Fruit fly (Drosophila melanogaster) whole organism, embryonic: ENCODE measurements around the gene CG15330.

Experiments
- Asciz ChIP-seq: fragments of 200-800 bp; sonication (Bioruptor generic); optimal IDR thresholded peaks from 2 replicates; lab custom pipeline; 2017; ENCODE audit warnings: missing biosample characterization, mild to moderate bottlenecking, missing genetic modification characterization, missing genetic modification reagents
- CG10274 ChIP-seq: fragments of 200-800 bp; sonication (Bioruptor generic); optimal IDR thresholded peaks from 3 replicates; lab custom pipeline; 2017; ENCODE audit warnings: missing biosample characterization, mild to moderate bottlenecking, missing genetic modification characterization
- CG10431 ChIP-seq: fragments of 200-800 bp; sonication (Bioruptor generic); optimal IDR thresholded peaks from 3 replicates; lab custom pipeline; 2018; ENCODE audit warnings: missing biosample characterization, mild to moderate bottlenecking, missing genetic modification characterization
- CG11504 ChIP-seq: fragments of 200-800 bp; sonication (Bioruptor generic); optimal IDR thresholded peaks from 3 replicates; lab custom pipeline; 2019; ENCODE audit warnings: missing biosample characterization, mild to moderate bottlenecking, missing genetic modification characterization, moderate library complexity
- CG11696 ChIP-seq: fragments of 200-800 bp; sonication (Bioruptor generic); IDR thresholded peaks from 2 replicates; pipeline ENCODE4 v1.3.6; 2022; ENCODE audit warnings: missing biosample characterization, missing genetic modification characterization
- CG12071 ChIP-seq: fragments of 200-800 bp; sonication (Bioruptor generic); optimal IDR thresholded peaks from 3 replicates; lab custom pipeline; 2018; ENCODE audit warnings: missing biosample characterization, mild to moderate bottlenecking, missing genetic modification characterization
- CG13287 ChIP-seq: fragments of 200-800 bp; sonication (Bioruptor generic); IDR thresholded peaks from 2 replicates; pipeline ENCODE4 v1.3.6; 2022; ENCODE audit warnings: missing biosample characterization, missing genetic modification characterization; ENCODE audit not compliant: partially characterized antibody
- CG13296 ChIP-seq: fragments of 200-800 bp; sonication (Bioruptor generic); optimal IDR thresholded peaks from 3 replicates; lab custom pipeline; 2018; ENCODE audit warnings: missing biosample characterization, mild to moderate bottlenecking, missing genetic modification characterization
- CG14441 ChIP-seq: fragments of 200-800 bp; sonication (Bioruptor generic); IDR thresholded peaks from 2 replicates; pipeline ENCODE4 v1.3.6; 2022; ENCODE audit warnings: missing biosample characterization, missing genetic modification characterization
- CG14965 ChIP-seq: fragments of 200-800 bp; sonication (Bioruptor generic); optimal IDR thresholded peaks from 2 replicates; lab custom pipeline; 2016; ENCODE audit warnings: missing biosample characterization, missing genetic modification characterization, borderline replicate concordance
- CG17361 ChIP-seq: fragments of 200-800 bp; sonication (Bioruptor generic); IDR thresholded peaks from 3 replicates; pipeline ENCODE4 v1.3.6; 2022; ENCODE audit warnings: missing biosample characterization, missing genetic modification characterization
- CG31441 ChIP-seq: fragments of 200-800 bp; sonication (Bioruptor generic); IDR thresholded peaks from 2 replicates; pipeline ENCODE4 v1.3.6; 2022; ENCODE audit warnings: missing biosample characterization, missing genetic modification characterization
- CG33557 ChIP-seq: fragments of 200-800 bp; sonication (Bioruptor generic); optimal IDR thresholded peaks from 2 replicates; lab custom pipeline; 2019; ENCODE audit warnings: missing biosample characterization, mild to moderate bottlenecking, missing genetic modification characterization, moderate library complexity
- CG4328 ChIP-seq: fragments of 200-800 bp; sonication (Bioruptor generic); optimal IDR thresholded peaks from 3 replicates; lab custom pipeline; 2017; ENCODE audit warnings: missing biosample characterization, missing genetic modification reagents, missing genetic modification characterization
- CG4360 ChIP-seq: fragments of 200-800 bp; sonication (Bioruptor generic); IDR thresholded peaks from 2 replicates; pipeline ENCODE4 v1.3.6; 2022; ENCODE audit warnings: missing biosample characterization, missing genetic modification characterization
- CTCF ChIP-seq: fragments of 200-800 bp; sonication (Bioruptor generic); optimal IDR thresholded peaks from 2 replicates; lab custom pipeline; 2017; ENCODE audit warnings: missing biosample characterization, mild to moderate bottlenecking, missing genetic modification characterization, moderate library complexity
- CrebB ChIP-seq: fragments of 200-800 bp; sonication (Bioruptor generic); optimal IDR thresholded peaks from 3 replicates; lab custom pipeline; 2018; ENCODE audit warnings: missing biosample characterization, mild to moderate bottlenecking, missing genetic modification characterization
- Dek ChIP-seq: fragments of 200-800 bp; sonication (Bioruptor generic); optimal IDR thresholded peaks from 3 replicates; lab custom pipeline; 2019; ENCODE audit warnings: missing biosample characterization, mild to moderate bottlenecking, missing genetic modification characterization, moderate library complexity
- Doc3 ChIP-seq: fragments of 200-800 bp; sonication (Bioruptor generic); IDR thresholded peaks from 3 replicates; pipeline ENCODE4 v1.3.6; 2022; ENCODE audit warnings: missing biosample characterization, missing genetic modification characterization; ENCODE audit not compliant: partially characterized antibody
- HLH4C ChIP-seq: fragments of 200-800 bp; sonication (Bioruptor generic); IDR thresholded peaks from 3 replicates; pipeline ENCODE4 v1.3.6; 2022; ENCODE audit warnings: missing biosample characterization, missing genetic modification characterization; ENCODE audit not compliant: partially characterized antibody
- HLH54F ChIP-seq: fragments of 200-800 bp; sonication (Bioruptor generic); optimal IDR thresholded peaks from 3 replicates; lab custom pipeline; 2016; ENCODE audit warnings: missing biosample characterization, missing genetic modification characterization
- Hmr ChIP-seq: fragments of 200-800 bp; sonication (Bioruptor generic); optimal IDR thresholded peaks from 3 replicates; lab custom pipeline; 2017; ENCODE audit warnings: mild to moderate bottlenecking, missing biosample characterization, missing genetic modification reagents, missing genetic modification characterization
- Hr78 ChIP-seq, 2 experiments: fragments of 200-800 bp in 1 of 2; fragments of >200 bp in 1 of 2; sonication (Bioruptor generic) in 1 of 2; optimal IDR thresholded peaks; 2 replicates each; lab custom pipeline; 2017 to 2019; ENCODE audit warnings: missing biosample characterization in 2 of 2, missing genetic modification characterization in 2 of 2, mild to moderate bottlenecking in 1 of 2, moderate library complexity in 1 of 2
- Mad ChIP-seq: fragments of 200-800 bp; sonication (Bioruptor generic); optimal IDR thresholded peaks from 2 replicates; lab custom pipeline; 2016; ENCODE audit warnings: missing biosample characterization, missing genetic modification characterization
- Ssrp ChIP-seq: fragments of 200-800 bp; sonication (Bioruptor generic); optimal IDR thresholded peaks from 2 replicates; lab custom pipeline; 2018; ENCODE audit warnings: missing biosample characterization, mild to moderate bottlenecking, missing genetic modification characterization, moderate library complexity
- Vsx1 ChIP-seq: fragments of 200-800 bp; sonication (Bioruptor generic); optimal IDR thresholded peaks from 2 replicates; lab custom pipeline; 2017; ENCODE audit warnings: missing biosample characterization, mild to moderate bottlenecking, missing genetic modification characterization, missing genetic modification reagents
- bcd ChIP-seq: fragments of 200-800 bp; sonication (Bioruptor generic); optimal IDR thresholded peaks from 2 replicates; lab custom pipeline; 2017; ENCODE audit warnings: missing biosample characterization, mild to moderate bottlenecking, missing genetic modification characterization
- chif ChIP-seq, 2 experiments: fragments of 200-800 bp; sonication (Bioruptor generic); optimal IDR thresholded peaks; 3 replicates each; lab custom pipeline; 2016; ENCODE audit warnings: missing biosample characterization in 2 of 2, missing genetic modification characterization in 2 of 2
- cwo ChIP-seq: fragments of 200-800 bp; sonication (Bioruptor generic); optimal IDR thresholded peaks from 3 replicates; lab custom pipeline; 2017; ENCODE audit warnings: missing biosample characterization, missing genetic modification characterization, mild to moderate bottlenecking, moderate library complexity, missing genetic modification reagents
- dpn ChIP-seq, 2 experiments: fragments of 200-800 bp; sonication (Bioruptor generic); optimal IDR thresholded peaks; 3 replicates each; lab custom pipeline; 2016; ENCODE audit warnings: missing biosample characterization in 2 of 2, missing genetic modification characterization in 2 of 2
- dysf ChIP-seq: fragments of 200-800 bp; sonication (Bioruptor generic); IDR thresholded peaks from 3 replicates; pipeline ENCODE4 v1.3.6; 2022; ENCODE audit warnings: missing biosample characterization, missing genetic modification characterization
- ewg ChIP-seq: fragments of 200-800 bp; sonication (Bioruptor generic); optimal IDR thresholded peaks from 3 replicates; lab custom pipeline; 2017; ENCODE audit warnings: mild to moderate bottlenecking, missing biosample characterization, missing genetic modification reagents, missing genetic modification characterization
- fd96Cb ChIP-seq: fragments of 200-800 bp; sonication (Bioruptor generic); optimal IDR thresholded peaks from 2 replicates; lab custom pipeline; 2018; ENCODE audit warnings: missing biosample characterization, mild to moderate bottlenecking, missing genetic modification characterization, moderate library complexity
- grau ChIP-seq: fragments of 200-800 bp; optimal IDR thresholded peaks from 3 replicates; lab custom pipeline; 2019; ENCODE audit warnings: missing biosample characterization, mild to moderate bottlenecking, missing genetic modification characterization, moderate library complexity
- gro ChIP-seq: fragments of 200-800 bp; sonication (Bioruptor generic); optimal IDR thresholded peaks from 2 replicates; lab custom pipeline; 2016; ENCODE audit warnings: missing biosample characterization, missing genetic modification characterization
- hkb ChIP-seq, 2 experiments: fragments of 200-800 bp in 1 of 2; fragments of >200 bp in 1 of 2; sonication (Bioruptor generic) in 1 of 2; IDR thresholded peaks in 1 of 2; optimal IDR thresholded peaks in 1 of 2; 2 replicates each; pipeline versions ENCODE4 v1.3.6 to Lab custom; 2017 to 2022; ENCODE audit warnings: missing biosample characterization in 1 of 2, missing genetic modification characterization in 1 of 2
- jing ChIP-seq: fragments of 200-800 bp; sonication (Bioruptor generic); optimal IDR thresholded peaks from 2 replicates; lab custom pipeline; 2018; ENCODE audit warnings: missing biosample characterization, mild to moderate bottlenecking, missing genetic modification characterization
- kah ChIP-seq: fragments of 200-800 bp; sonication (Bioruptor generic); optimal IDR thresholded peaks from 2 replicates; lab custom pipeline; 2018; ENCODE audit warnings: missing biosample characterization, mild to moderate bottlenecking, missing genetic modification characterization
- knrl ChIP-seq: fragments of 200-800 bp; sonication (Bioruptor generic); IDR thresholded peaks from 3 replicates; pipeline ENCODE4 v1.3.6; 2022; ENCODE audit warnings: missing biosample characterization, missing genetic modification characterization; ENCODE audit not compliant: partially characterized antibody
- lab ChIP-seq: fragments of 200-800 bp; sonication (Bioruptor generic); optimal IDR thresholded peaks from 3 replicates; lab custom pipeline; 2017; ENCODE audit warnings: missing biosample characterization, missing genetic modification characterization, mild to moderate bottlenecking, moderate library complexity, missing genetic modification reagents
- lbe ChIP-seq: fragments of 200-800 bp; sonication (Bioruptor generic); optimal IDR thresholded peaks from 2 replicates; lab custom pipeline; 2016; ENCODE audit warnings: missing biosample characterization, mild to moderate bottlenecking, missing genetic modification characterization
- lilli ChIP-seq: fragments of 200-800 bp; sonication (Bioruptor generic); optimal IDR thresholded peaks from 3 replicates; lab custom pipeline; 2016; ENCODE audit warnings: missing biosample characterization, missing genetic modification characterization
- nmo ChIP-seq: fragments of 200-800 bp; sonication (Bioruptor generic); optimal IDR thresholded peaks from 2 replicates; lab custom pipeline; 2018; ENCODE audit warnings: missing biosample characterization, mild to moderate bottlenecking, missing genetic modification characterization, moderate library complexity
- pho ChIP-seq: fragments of 200-800 bp; sonication (Bioruptor generic); optimal IDR thresholded peaks from 2 replicates; lab custom pipeline; 2016; ENCODE audit warnings: missing biosample characterization, missing genetic modification characterization
- tap ChIP-seq: fragments of 200-800 bp; optimal IDR thresholded peaks from 3 replicates; lab custom pipeline; 2019; ENCODE audit warnings: missing biosample characterization, mild to moderate bottlenecking, missing genetic modification characterization, moderate library complexity
- tup ChIP-seq: fragments of 200-800 bp; sonication (Bioruptor generic); optimal IDR thresholded peaks from 2 replicates; lab custom pipeline; 2016; ENCODE audit warnings: missing biosample characterization, mild to moderate bottlenecking, missing genetic modification characterization, moderate library complexity
- unc-4 ChIP-seq: fragments of 200-800 bp; sonication (Bioruptor generic); IDR thresholded peaks from 2 replicates; pipeline ENCODE4 v1.3.6; 2022; ENCODE audit warnings: missing biosample characterization, missing genetic modification characterization; ENCODE audit not compliant: partially characterized antibody
- vnd ChIP-seq: fragments of 200-800 bp; sonication (Bioruptor generic); IDR thresholded peaks from 3 replicates; pipeline ENCODE4 v1.3.6; 2022; ENCODE audit warnings: missing biosample characterization, missing genetic modification characterization; ENCODE audit not compliant: partially characterized antibody

Gene CG15330

dm6 chrX:7970396-7970795 lies 14.5 kb downstream of the CG15330 start (continued):
- TF ChIP-seq vnd (GFP tag; lab: Robert Waterston, UW) (0 out of 3 replicates have a peak, but pooled peaks have one; percentile 27), CrebB (tag; lab: Kevin White, UChicago) (no peak), pho (peak; percentile 52), fd96Cb (peak; percentile 47), CG11504 (tag; lab: Kevin White, UChicago) (peak; percentile 72), ewg (GFP tag; lab: Kevin White, UChicago) (no peak), CG13287 (GFP tag; lab: Robert Waterston, UW) (peak; percentile 70), CG13296 (GFP tag; lab: Kevin White, UChicago) (peak; percentile 47), CG31441 (peak; percentile 50), unc-4 (GFP tag; lab: Robert Waterston, UW) (peak; percentile 67; the same call in 1 of the 2 replicates), CG10431 (GFP tag; lab: Kevin White, UChicago) (no peak), kah (GFP tag; lab: Kevin White, UChicago) (no peak), Doc3 (GFP tag; lab: Robert Waterston, UW) (peak; percentile 67), HLH4C (GFP tag; lab: Robert Waterston, UW) (peak; percentile 36; the same call in 1 of the 3 replicates), tup (GFP tag; lab: Kevin White, UChicago) (no peak), dysf (GFP tag; lab: Robert Waterston, UW) (peak; percentile 67), cwo (GFP tag; lab: Kevin White, UChicago) (peak; percentile 25), Asciz (GFP tag; lab: Kevin White, UChicago) (peak; percentile 10), CG4360 (GFP tag; lab: Robert Waterston, UW) (no peak), CG14965 (GFP tag; lab: Kevin White, UChicago) (no peak), lilli (GFP tag; lab: Kevin White, UChicago) (peak; percentile 68), bcd (GFP tag; lab: Kevin White, UChicago) (peak; percentile 51), hkb (optimal IDR thresholded peaks at IDR 0.05; lab: Kevin White, UChicago) (no peak), hkb (GFP tag; IDR thresholded peaks at IDR 0.05; lab: Robert Waterston, UW) (peak; percentile 35; the same call in 1 of the 2 replicates), nmo (GFP tag; lab: Kevin White, UChicago) (peak; percentile 48), knrl (GFP tag; lab: Robert Waterston, UW) (peak; percentile 45; the same call in 2 of the 3 replicates), CG4328 (GFP tag; lab: Kevin White, UChicago) (peak; percentile 32), CG33557 (GFP tag; lab: Kevin White, UChicago) (peak; percentile 7), Hmr (GFP tag; lab: Kevin White, UChicago) (peak; percentile 67), grau (tag; lab: Kevin White, UChicago) (peak; percentile 65), lab (GFP tag; lab: Kevin White, UChicago) (peak; percentile 73), jing (peak; percentile 8), chif (GFP tag; optimal IDR thresholded peaks at IDR 0.05; lab: Kevin White, UChicago) (peak in 1 of 2 experiments; percentile 42), lbe (GFP tag; lab: Kevin White, UChicago) (peak; percentile 0), CG11696 (GFP tag; lab: Robert Waterston, UW) (no peak), CTCF (no peak), dpn (GFP tag; optimal IDR thresholded peaks at IDR 0.05; lab: Kevin White, UChicago) (peak in 1 of 2 experiments; percentile 31), Hr78 (GFP tag; optimal IDR thresholded peaks at IDR 0.05; lab: Kevin White, UChicago) (no peak), Mad (GFP tag; lab: Kevin White, UChicago) (peak; percentile 33), CG14441 (GFP tag; lab: Robert Waterston, UW) (peak; percentile 37; the same call in 1 of the 2 replicates), CG10274 (GFP tag; lab: Kevin White, UChicago) (no peak), Vsx1 (GFP tag; lab: Kevin White, UChicago) (peak; percentile 2), gro (GFP tag; lab: Kevin White, UChicago) (peak; percentile 54), Dek (peak; percentile 49), CG17361 (peak; percentile 62; the same call in 1 of the 3 replicates), tap (peak; percentile 18), Ssrp (tag; lab: Kevin White, UChicago) (peak; percentile 37), HLH54F (GFP tag; lab: Kevin White, UChicago) (peak; percentile 37), CG12071 (GFP tag; lab: Kevin White, UChicago) (peak; percentile 33)
